Fruit fly (Drosophila melanogaster): ENCODE results near the gene promL.

promL gene

DNA sequence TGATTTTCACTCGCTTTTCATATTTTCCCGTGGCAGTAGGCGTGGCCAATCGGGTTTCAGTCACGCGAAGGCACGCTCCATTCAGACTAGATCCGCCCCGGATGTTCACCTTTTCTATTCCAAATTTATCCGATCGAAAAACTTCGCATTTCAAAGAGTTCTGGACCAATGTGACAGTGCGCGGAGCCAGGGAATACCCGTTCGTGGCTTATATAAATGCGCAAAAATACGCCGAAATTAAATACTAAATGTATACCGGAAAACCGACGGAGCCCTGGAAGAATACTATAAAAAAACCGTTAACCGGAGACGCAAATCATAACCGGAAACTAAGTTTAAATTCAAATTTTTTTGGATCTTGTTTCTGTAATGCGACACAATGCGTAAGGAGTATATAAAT lies at the start of gene promL:
Gene promL (minus strand): TSS at position 181 of the 400 bp plus-strand sequence.
- no peak for TF ChIP-seq noc (tag; optimal IDR thresholded peaks at IDR 0.05)

DNA sequence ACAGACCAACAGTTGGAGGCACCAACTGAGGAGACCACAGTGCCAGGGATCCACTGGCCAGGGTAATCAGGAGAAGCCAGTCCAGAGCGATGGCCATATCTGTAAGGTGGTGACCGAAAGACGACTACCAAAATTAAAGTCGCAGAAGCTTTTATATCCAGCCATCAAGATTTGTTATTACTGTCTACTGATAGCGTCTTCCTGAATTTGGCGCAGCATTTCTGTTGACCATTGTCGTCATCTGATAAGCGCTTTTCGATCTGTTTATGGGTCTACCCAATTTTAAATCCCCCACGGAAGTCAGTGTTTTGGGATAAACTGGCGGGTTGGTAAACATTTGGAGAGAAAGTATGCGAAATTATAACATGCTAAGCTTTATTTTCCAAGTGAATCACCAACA lies 44.9 kb upstream of the promL start, which contains the start of gene CG14963:
Gene CG14963 (minus strand): TSS at position 101 of the 400 bp plus-strand sequence.
- no peak for TF ChIP-seq noc (tag; optimal IDR thresholded peaks at IDR 0.05)

dm6 chr3L:3169107-3169506 lies 41.6 kb upstream of the promL start, which contains the start of the genes CG32278 and CG32281:
Gene CG32278, plus strand, starts transcription at chr3L:3169286.
Gene CG32281, plus strand, starts transcription at chr3L:3169375.
- no peak for TF ChIP-seq noc (tag; optimal IDR thresholded peaks at IDR 0.05)

DNA sequence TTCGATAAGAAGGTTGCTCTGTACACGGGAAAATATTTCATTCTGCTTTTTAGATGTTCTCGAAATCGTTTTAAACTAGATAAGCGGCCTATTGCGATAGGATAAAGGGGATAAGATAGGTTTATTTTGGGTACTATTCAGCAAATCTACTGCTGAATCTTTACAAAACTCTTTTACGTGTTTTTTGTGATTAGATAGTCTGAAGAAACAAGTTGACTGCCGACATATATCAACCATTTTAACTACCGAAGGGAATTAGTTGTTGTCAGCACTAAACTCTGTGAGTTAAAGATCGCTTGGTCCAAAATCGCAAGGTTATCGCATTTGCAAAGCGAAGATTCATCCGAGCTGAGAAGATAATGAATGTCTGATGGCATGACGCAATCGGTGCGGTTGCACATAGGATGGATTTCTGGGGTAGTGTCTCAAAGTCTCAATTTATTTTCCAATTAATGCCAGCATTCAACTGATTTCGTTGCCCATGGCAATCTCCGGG lies 38.7 kb upstream of the promL start, which contains the start of gene Asciz:
Gene Asciz (minus strand): TSS at position 51 of the 496 bp plus-strand sequence.
- TF ChIP-seq noc (tag; optimal IDR thresholded peaks at IDR 0.05): no peak

- TF ChIP-seq noc (tag; optimal IDR thresholded peaks at IDR 0.05): no peak
Measured at dm6 chr3L:3165399-3165798, 37.9 kb upstream of the promL start.

DNA sequence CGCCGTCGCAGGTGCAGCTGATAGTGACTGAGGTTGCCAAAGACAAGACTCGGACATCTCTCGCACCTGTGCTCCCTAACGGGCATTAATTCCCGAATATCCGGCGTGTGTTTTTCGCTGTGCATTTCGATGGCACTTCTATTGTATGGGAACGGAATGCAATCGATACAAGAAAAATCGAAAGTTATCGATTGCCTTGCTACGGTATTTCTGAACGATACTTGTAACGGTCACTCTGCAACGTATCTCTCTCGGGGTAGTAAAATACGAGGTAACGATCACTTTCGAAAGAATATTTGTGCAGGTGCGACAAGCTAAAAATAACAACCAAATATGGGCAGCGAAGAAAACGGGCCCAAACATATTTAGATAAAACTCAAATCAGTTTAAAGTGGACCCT lies 37.4 kb upstream of the promL start, which contains the start of gene CG32280:
Gene CG32280 (plus strand): TSS at position 231 of the 400 bp plus-strand sequence.
- peak; percentile 36 for TF ChIP-seq noc (tag; optimal IDR thresholded peaks at IDR 0.05)

- TF ChIP-seq noc (tag; optimal IDR thresholded peaks at IDR 0.05): no peak
Measured at dm6 chr3L:3162584-3162983, 35.1 kb upstream of the promL start.

DNA sequence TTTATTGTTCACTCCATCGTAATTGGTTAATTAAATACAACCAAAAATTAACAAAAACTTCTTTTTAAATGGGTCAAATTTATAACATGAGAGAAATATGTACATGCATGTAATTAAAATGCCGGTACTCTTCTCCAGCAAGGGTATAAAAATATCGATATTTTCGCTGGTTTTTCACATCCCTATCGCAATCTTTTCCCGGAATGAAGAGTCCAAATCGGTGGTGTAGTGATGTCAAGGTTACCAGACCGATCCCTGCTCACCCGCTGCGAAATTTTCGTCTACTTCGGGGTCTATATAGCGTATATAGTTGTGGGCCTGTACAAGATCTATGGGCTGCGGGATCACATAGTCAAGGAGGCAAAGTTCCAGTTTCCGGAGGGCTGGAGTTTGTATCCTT lies 34.4 kb upstream of the promL start, which contains the start of gene rasp:
Gene rasp (plus strand): TSS at position 213 of the 400 bp plus-strand sequence.
- TF ChIP-seq noc (tag; optimal IDR thresholded peaks at IDR 0.05): no peak

dm6 chr3L:3159309-3160194 lies 32.0 kb upstream of the promL start, which contains the start of the genes ND-30 and CG15812:
Gene ND-30, minus strand, starts transcription at chr3L:3159578.
Gene CG15812, plus strand, starts transcription at chr3L:3159991.
- no peak for TF ChIP-seq noc (tag; optimal IDR thresholded peaks at IDR 0.05)

DNA sequence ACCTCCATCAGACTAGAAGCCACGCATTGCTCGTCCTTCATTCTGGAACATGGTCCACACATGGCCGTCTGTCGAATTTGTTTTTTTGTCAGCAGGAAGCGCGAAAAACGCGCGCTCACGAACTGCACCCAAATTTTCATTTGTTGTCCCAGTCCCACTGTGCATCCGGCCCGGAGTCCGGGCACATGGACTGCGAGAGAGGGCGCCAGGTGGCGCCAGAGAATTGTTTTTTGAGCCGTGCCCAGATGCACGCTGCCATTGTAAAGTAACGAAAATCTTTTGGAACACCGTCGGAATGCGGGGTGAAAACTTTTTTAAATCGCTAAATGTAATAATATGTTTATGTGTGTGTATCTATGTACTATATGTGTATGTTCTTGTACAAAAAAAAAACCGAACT lies 30.1 kb upstream of the promL start:
- no peak for TF ChIP-seq noc (tag; optimal IDR thresholded peaks at IDR 0.05)

dm6 chr3L:3150376-3150775 lies 22.9 kb upstream of the promL start:
- TF ChIP-seq noc (tag; optimal IDR thresholded peaks at IDR 0.05): no peak

DNA sequence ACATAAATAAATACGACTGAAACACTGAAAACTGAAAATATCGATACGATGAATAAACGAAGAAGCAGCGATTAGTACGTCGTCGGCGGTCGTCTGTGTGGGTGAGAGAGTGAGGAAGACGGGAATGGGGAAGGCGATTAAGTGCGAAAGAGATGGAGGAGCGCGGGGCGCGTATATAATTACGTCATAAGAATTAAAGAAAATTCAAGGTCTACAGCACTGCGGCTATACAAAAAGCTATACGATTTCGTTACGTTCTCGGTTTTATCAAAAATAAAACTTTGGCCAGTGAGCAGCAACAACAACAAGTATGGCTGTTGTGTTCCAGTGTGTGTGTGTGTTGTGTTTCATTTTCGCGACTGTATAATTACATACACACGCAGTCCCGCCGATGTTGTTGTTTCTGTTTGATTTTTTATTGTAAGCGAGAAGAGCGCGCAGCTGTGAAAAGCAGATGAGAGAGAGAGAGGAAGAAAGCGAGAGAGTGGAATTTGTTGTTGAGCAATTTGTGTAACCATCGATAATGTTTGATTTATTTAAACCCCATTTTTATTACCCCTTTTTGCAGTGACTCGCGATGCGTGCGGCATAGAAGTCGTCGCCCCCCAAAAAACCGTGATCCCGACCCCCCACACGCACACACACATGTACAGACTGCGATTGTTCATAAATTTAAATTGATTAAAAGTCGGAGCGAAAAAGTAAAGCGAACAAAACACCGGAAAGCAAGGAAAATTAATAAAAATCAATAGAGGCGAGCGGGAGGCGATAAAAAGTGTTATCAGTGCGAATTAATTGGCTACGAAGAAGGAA lies 21.7 kb upstream of the promL start:
- peak; percentile 60 for TF ChIP-seq noc (tag; optimal IDR thresholded peaks at IDR 0.05)

DNA sequence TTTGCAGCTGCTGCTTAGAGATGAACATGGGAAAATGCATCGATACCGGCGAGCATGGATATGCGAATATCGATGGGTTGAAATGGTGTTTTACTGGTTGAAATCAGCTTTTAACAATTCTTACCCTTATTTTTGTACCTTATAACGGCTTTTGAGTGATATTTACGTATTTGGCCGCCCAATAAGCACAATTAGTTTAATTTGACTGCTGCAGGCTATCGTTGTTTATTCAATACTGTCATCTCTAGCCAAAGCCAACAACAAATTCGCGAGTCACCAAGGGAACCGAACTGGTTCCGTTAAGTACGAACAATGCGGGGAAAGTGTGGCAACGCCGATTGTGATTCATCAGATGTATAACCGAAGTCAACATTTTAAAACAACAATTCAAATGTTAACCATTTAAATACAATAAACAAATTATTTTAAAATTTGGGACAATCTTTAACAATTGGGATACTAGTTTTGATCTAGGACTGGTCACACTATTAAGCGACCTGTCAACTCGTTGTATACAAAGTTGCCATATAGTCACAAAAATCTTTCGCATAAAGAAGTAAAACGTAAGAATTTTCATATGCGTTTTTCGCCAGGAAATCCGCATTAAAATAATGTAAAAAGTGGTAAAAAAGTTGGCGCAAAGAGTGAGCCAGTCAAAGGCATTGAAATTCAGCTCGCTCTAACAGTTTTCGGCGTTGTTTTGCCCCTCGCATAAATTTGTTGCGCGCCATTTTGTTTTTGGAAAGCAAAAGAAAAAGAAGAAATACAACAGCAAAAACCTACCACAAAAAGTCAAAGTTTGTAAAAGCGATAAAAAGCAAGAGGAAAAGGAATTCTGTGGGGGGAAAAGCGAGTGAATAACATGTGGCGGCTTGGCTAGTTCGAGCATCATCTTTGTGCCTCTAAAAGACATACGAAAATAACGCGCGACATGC lies 20.9 kb upstream of the promL start, which contains the start of the genes Usp5 and BtbVII:
Gene Usp5 (minus strand): TSS at position 234 of the 935 bp plus-strand sequence.
Gene BtbVII (plus strand): TSS at position 522 of the 935 bp plus-strand sequence.
- TF ChIP-seq noc (tag; optimal IDR thresholded peaks at IDR 0.05): peak; percentile 37

dm6 chr3L:3143383-3143962 lies 15.9 kb upstream of the promL start, which contains the start of the genes CG11537 and Alg2:
Gene CG11537, minus strand, starts transcription at chr3L:3143457.
Gene Alg2, plus strand, starts transcription at chr3L:3143808.
- TF ChIP-seq noc (tag; optimal IDR thresholded peaks at IDR 0.05): no peak

Data from whole organism, larva.